Worm (Caenorhabditis elegans) whole organism, L4 larva: Measurements from ENCODE around the gene fbxa-66.

Experiments
- mdt-29 ChIP-seq: fragments of 200-800 bp; sonication (Bioruptor generic); IDR thresholded peaks from 2 replicates; pipeline ENCODE4 v1.3.6; 2022; ENCODE audit warnings: missing genetic modification reagents, missing genetic modification characterization, missing compliant biosample characterization
- sdz-12 ChIP-seq: fragments of 200-800 bp; sonication (Bioruptor generic); optimal IDR thresholded peaks from 2 replicates; lab custom pipeline; 2018; ENCODE audit warnings: mild to moderate bottlenecking, missing genetic modification characterization, missing compliant biosample characterization
- skn-1 ChIP-seq: fragments of 150-350 bp; optimal IDR thresholded peaks from 2 replicates; lab custom pipeline; 2014; ENCODE audit warnings: missing biosample characterization, missing genetic modification characterization
- snpc-4 ChIP-seq: fragments of 150-350 bp; optimal IDR thresholded peaks from 2 replicates; lab custom pipeline; 2014; ENCODE audit warnings: missing biosample characterization, missing genetic modification characterization

DNA sequence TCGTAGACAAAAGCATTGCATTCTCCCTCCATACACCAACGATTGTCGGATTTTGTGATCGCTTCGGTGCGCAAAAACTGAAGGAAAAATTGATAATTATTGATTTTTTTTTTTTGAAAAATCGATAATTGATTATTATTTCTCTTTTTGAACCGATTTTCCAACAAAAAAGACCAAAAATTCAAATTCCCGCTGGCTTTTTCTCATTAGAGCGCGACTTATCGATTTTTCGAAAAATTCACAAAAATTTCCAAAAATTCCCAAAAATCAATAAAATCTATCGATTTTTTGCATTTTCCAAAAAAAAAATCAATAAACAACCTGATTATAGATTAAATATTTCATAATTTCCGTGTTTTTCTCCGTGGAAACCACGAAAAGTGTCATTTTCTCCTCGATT, 14.8 kb upstream of the fbxa-66 start:
- no peak for TF ChIP-seq sdz-12 (GFP tag; lab: Kevin White, UChicago)
- TF ChIP-seq mdt-29 (GFP tag; lab: Robert Waterston, UW) = no peak
- TF ChIP-seq skn-1 = no peak
- no peak for TF ChIP-seq snpc-4
